Worm (Caenorhabditis elegans) whole organism, L2 larva: ENCODE measurements around the gene sto-2.

Experiments
- alr-1 ChIP-seq: fragments of 150-350 bp; optimal IDR thresholded peaks from 2 replicates; lab custom pipeline; 2014; ENCODE audit warnings: missing biosample characterization, missing genetic modification characterization
- ama-1 ChIP-seq: fragments of 150-350 bp; optimal IDR thresholded peaks from 2 replicates; lab custom pipeline; 2018; ENCODE audit warnings: inconsistent platforms
- ceh-82 ChIP-seq: fragments of 150-350 bp; optimal IDR thresholded peaks from 2 replicates; lab custom pipeline; 2014; ENCODE audit warnings: missing biosample characterization, missing genetic modification characterization
- crh-2 ChIP-seq: sonication (generic microtip); optimal IDR thresholded peaks from 2 replicates; lab custom pipeline; 2017; ENCODE audit warnings: missing biosample characterization, missing genetic modification characterization
- egl-27 ChIP-seq: sonication (generic microtip); optimal IDR thresholded peaks from 3 replicates; lab custom pipeline; 2017; ENCODE audit warnings: missing biosample characterization, missing genetic modification reagents, missing genetic modification characterization
- fos-1 ChIP-seq: fragments of 150-350 bp; optimal IDR thresholded peaks from 2 replicates; lab custom pipeline; 2014; ENCODE audit warnings: missing biosample characterization, missing genetic modification characterization
- lin-13 ChIP-seq: fragments of 150-350 bp; optimal IDR thresholded peaks from 2 replicates; lab custom pipeline; 2014; ENCODE audit warnings: missing biosample characterization, missing genetic modification reagents, missing genetic modification characterization
- mbf-1 ChIP-seq: sonication (generic microtip); optimal IDR thresholded peaks from 2 replicates; lab custom pipeline; 2017; ENCODE audit warnings: missing biosample characterization, missing genetic modification characterization
- mdl-1 ChIP-seq, 2 experiments: fragments of 150-350 bp in 1 of 2; sonication (generic microtip) in 1 of 2; optimal IDR thresholded peaks; 2 replicates each; lab custom pipeline; 2017; ENCODE audit warnings: missing biosample characterization in 2 of 2, missing genetic modification characterization in 2 of 2
- nhr-11 ChIP-seq: fragments of 150-350 bp; optimal IDR thresholded peaks from 2 replicates; lab custom pipeline; 2014; ENCODE audit warnings: missing biosample characterization, missing genetic modification characterization
- nhr-12 ChIP-seq: fragments of 150-350 bp; optimal IDR thresholded peaks from 2 replicates; lab custom pipeline; 2014; ENCODE audit warnings: missing biosample characterization, missing genetic modification characterization
- nhr-129 ChIP-seq: fragments of 150-350 bp; optimal IDR thresholded peaks from 2 replicates; lab custom pipeline; 2014; ENCODE audit warnings: missing biosample characterization, missing genetic modification characterization
- nhr-21 ChIP-seq: fragments of 150-350 bp; optimal IDR thresholded peaks from 2 replicates; lab custom pipeline; 2014; ENCODE audit warnings: missing biosample characterization, missing genetic modification characterization
- peb-1 ChIP-seq: fragments of 150-350 bp; optimal IDR thresholded peaks from 2 replicates; lab custom pipeline; 2014; ENCODE audit warnings: missing biosample characterization, missing genetic modification characterization
- sma-9 ChIP-seq, 2 experiments: fragments of 150-350 bp in 1 of 2; sonication (generic microtip) in 1 of 2; optimal IDR thresholded peaks; 2 replicates each; lab custom pipeline; 2014 to 2016; ENCODE audit warnings: missing genetic modification characterization in 2 of 2, mild to moderate bottlenecking in 1 of 2, missing biosample characterization in 1 of 2, missing compliant biosample characterization in 1 of 2, missing genetic modification reagents in 1 of 2, moderate library complexity in 1 of 2
- ztf-4 ChIP-seq: fragments of 150-350 bp; optimal IDR thresholded peaks from 2 replicates; lab custom pipeline; 2014; ENCODE audit warnings: missing biosample characterization, missing genetic modification characterization

Gene sto-2

ce11 chrX:5262033-5262432, 61.2 kb downstream of the sto-2 start:
- peak; percentile 25 for TF ChIP-seq crh-2 (tag; lab: Kevin White, UChicago)
- peak; percentile 62 for TF ChIP-seq fos-1
- TF ChIP-seq egl-27: no peak
- no peak for TF ChIP-seq mdl-1 (tag; optimal IDR thresholded peaks at IDR 0.05; lab: Kevin White, UChicago)
- TF ChIP-seq ceh-82: no peak
- no peak for TF ChIP-seq ztf-4 (tag; lab: Kevin White, UChicago)
- TF ChIP-seq nhr-12 (tag; lab: Kevin White, UChicago): no peak
- TF ChIP-seq peb-1 (tag; lab: Kevin White, UChicago): no peak
- peak; percentile 12 for TF ChIP-seq sma-9 (GFP tag; optimal IDR thresholded peaks at IDR 0.05; lab: Kevin White, UChicago)
- no peak for TF ChIP-seq sma-9 (tag; optimal IDR thresholded peaks at IDR 0.05; lab: Kevin White, UChicago)

- TF ChIP-seq nhr-11 (tag; lab: Kevin White, UChicago): no peak
- no peak for TF ChIP-seq alr-1
- no peak for TF ChIP-seq nhr-129 (tag; lab: Kevin White, UChicago)
- TF ChIP-seq mdl-1 (tag; optimal IDR thresholded peaks at IDR 0.05; lab: Kevin White, UChicago): no peak
- TF ChIP-seq lin-13 (GFP tag; lab: Kevin White, UChicago): no peak
- TF ChIP-seq ama-1: no peak
- no peak for TF ChIP-seq mbf-1 (tag; lab: Kevin White, UChicago)
- TF ChIP-seq nhr-21 (tag; lab: Kevin White, UChicago): no peak
- TF ChIP-seq, all 48 proteins: peak for 0
Measured at ce11 chrX:5260389-5260788, 62.8 kb downstream of the sto-2 start.
